Fruit fly (Drosophila melanogaster): ENCODE results near the gene CG14932.

The CG14932 gene

dm6 chr2L:11808702-11809583 is 19.2 kb downstream of the CG14932 start, which contains the start of gene crol (continued):
- no peak for TF ChIP-seq CG13123 (GFP tag; optimal IDR thresholded peaks at IDR 0.05)
- TF ChIP-seq CG17385 (GFP tag; optimal IDR thresholded peaks at IDR 0.05) = no peak
- peak; percentile 47 for TF ChIP-seq CG4617 (GFP tag; optimal IDR thresholded peaks at IDR 0.05; ENCODE audit: borderline replicate concordance)
- peak; percentile 93 for TF ChIP-seq bbx (GFP tag; IDR thresholded peaks at IDR 0.05; ENCODE audit: partially characterized antibody)
- TF ChIP-seq btn (GFP tag; optimal IDR thresholded peaks at IDR 0.05) = no peak
- no peak for TF ChIP-seq wek (GFP tag; optimal IDR thresholded peaks at IDR 0.05)
- TF ChIP-seq CG7786 (GFP tag; optimal IDR thresholded peaks at IDR 0.05) = no peak
- TF ChIP-seq tio (GFP tag; optimal IDR thresholded peaks at IDR 0.05) = no peak
- no peak for TF ChIP-seq H15 (GFP tag; IDR thresholded peaks at IDR 0.05)
- TF ChIP-seq tgo (GFP tag; IDR thresholded peaks at IDR 0.05) = no peak
- TF ChIP-seq fd3F (GFP tag; optimal IDR thresholded peaks at IDR 0.05) = no peak
- TF ChIP-seq CG13624 (GFP tag; optimal IDR thresholded peaks at IDR 0.05) = no peak
- peak; percentile 60 for TF ChIP-seq YL-1 (GFP tag; optimal IDR thresholded peaks at IDR 0.05)
- TF ChIP-seq dmrt99B (tag; optimal IDR thresholded peaks at IDR 0.05) = peak; percentile 6
- no peak for TF ChIP-seq fd96Cb (tag; optimal IDR thresholded peaks at IDR 0.05)
- peak; percentile 7 for TF ChIP-seq Sox102F (GFP tag; optimal IDR thresholded peaks at IDR 0.05)
- TF ChIP-seq shn (GFP tag; optimal IDR thresholded peaks at IDR 0.05) = no peak
- peak; percentile 67; the same call in 2 of the 3 replicates for TF ChIP-seq hb (GFP tag; IDR thresholded peaks at IDR 0.05; ENCODE audit: partially characterized antibody)
- no peak for TF ChIP-seq CG3838 (GFP tag; optimal IDR thresholded peaks at IDR 0.05)
- no peak for TF ChIP-seq CG8388 (GFP tag; optimal IDR thresholded peaks at IDR 0.05)
- no peak for TF ChIP-seq prd (optimal IDR thresholded peaks at IDR 0.05)
- TF ChIP-seq prd (GFP tag; IDR thresholded peaks at IDR 0.05) = peak; percentile 23; the same call in 1 of the 3 replicates
- peak; percentile 94 for TF ChIP-seq CG13287 (GFP tag; IDR thresholded peaks at IDR 0.05; ENCODE audit: partially characterized antibody)
- TF ChIP-seq CG11085 (GFP tag; IDR thresholded peaks at IDR 0.05) = peak; percentile 13; the same call in 1 of the 2 replicates
- TF ChIP-seq Ada2b (GFP tag; IDR thresholded peaks at IDR 0.05) = no peak
- TF ChIP-seq ERR (GFP tag; optimal IDR thresholded peaks at IDR 0.05) = no peak
- no peak for TF ChIP-seq zen (tag; optimal IDR thresholded peaks at IDR 0.05)
- peak; percentile 85 for TF ChIP-seq Bgb (GFP tag; IDR thresholded peaks at IDR 0.05; ENCODE audit: partially characterized antibody)
- TF ChIP-seq CG2875 (GFP tag; optimal IDR thresholded peaks at IDR 0.05) = no peak
- TF ChIP-seq dmrt11E (tag; optimal IDR thresholded peaks at IDR 0.05) = no peak
- TF ChIP-seq CG17361 (GFP tag; IDR thresholded peaks at IDR 0.05) = peak; percentile 44; the same call in 1 of the 3 replicates
- peak in 1 of 2 experiments; percentile 34 for TF ChIP-seq Hr51 (GFP tag; optimal IDR thresholded peaks at IDR 0.05)
- peak; percentile 84 for TF ChIP-seq hbn (GFP tag; IDR thresholded peaks at IDR 0.05; ENCODE audit: partially characterized antibody)
- no peak for TF ChIP-seq ash1 (GFP tag; optimal IDR thresholded peaks at IDR 0.05)
- peak; percentile 81 for TF ChIP-seq Scr (GFP tag; IDR thresholded peaks at IDR 0.05; ENCODE audit: partially characterized antibody)
- peak; percentile 94 for TF ChIP-seq Sry-β (GFP tag; optimal IDR thresholded peaks at IDR 0.05)
- no peak for TF ChIP-seq D19A (tag; optimal IDR thresholded peaks at IDR 0.05)
- no peak for TF ChIP-seq p53 (GFP tag; optimal IDR thresholded peaks at IDR 0.05)
- peak; percentile 50 for TF ChIP-seq nmo (GFP tag; optimal IDR thresholded peaks at IDR 0.05)
- TF ChIP-seq CG3407 (GFP tag; optimal IDR thresholded peaks at IDR 0.05) = no peak
- TF ChIP-seq so (GFP tag; IDR thresholded peaks at IDR 0.05) = 0 out of 3 replicates have a peak, but pooled peaks have one; percentile 15
- no peak for TF ChIP-seq CG1529 (GFP tag; optimal IDR thresholded peaks at IDR 0.05)
- no peak for TF ChIP-seq kah (GFP tag; optimal IDR thresholded peaks at IDR 0.05)
- TF ChIP-seq CG14860 (GFP tag; IDR thresholded peaks at IDR 0.05; ENCODE audit: partially characterized antibody) = peak; percentile 59
- TF ChIP-seq repo (GFP tag; optimal IDR thresholded peaks at IDR 0.05) = no peak
- no peak for TF ChIP-seq bigmax (GFP tag; optimal IDR thresholded peaks at IDR 0.05)
- peak; percentile 89 for TF ChIP-seq MESR4 (GFP tag; optimal IDR thresholded peaks at IDR 0.05)

Data from whole organism, embryonic.